Fruit fly (Drosophila melanogaster) whole organism, embryonic: ENCODE measurements around the gene fwe.

Experiments used
- Bgb ChIP-seq: fragments of 200-800 bp; sonication (Bioruptor generic); IDR thresholded peaks from 2 replicates; pipeline ENCODE4 v1.3.6; 2022; ENCODE audit warnings: missing biosample characterization, missing genetic modification characterization; ENCODE audit not compliant: partially characterized antibody
- CG10267 ChIP-seq: fragments of 200-800 bp; sonication (Bioruptor generic); optimal IDR thresholded peaks from 2 replicates; lab custom pipeline; 2018; ENCODE audit warnings: missing biosample characterization, mild to moderate bottlenecking, missing genetic modification characterization, moderate library complexity
- CG12299 ChIP-seq: fragments of 200-800 bp; sonication (Bioruptor generic); optimal IDR thresholded peaks from 2 replicates; lab custom pipeline; 2018; ENCODE audit warnings: missing biosample characterization, mild to moderate bottlenecking, missing genetic modification characterization
- CG12769 ChIP-seq: fragments of 200-800 bp; sonication (Bioruptor generic); optimal IDR thresholded peaks from 2 replicates; lab custom pipeline; 2019; ENCODE audit warnings: missing biosample characterization, mild to moderate bottlenecking, missing genetic modification characterization, moderate library complexity
- CG12942 ChIP-seq: fragments of 200-800 bp; sonication (Bioruptor generic); optimal IDR thresholded peaks from 3 replicates; lab custom pipeline; 2016; ENCODE audit warnings: missing biosample characterization, missing genetic modification characterization
- CG14860 ChIP-seq: fragments of 200-800 bp; sonication (Bioruptor generic); IDR thresholded peaks from 3 replicates; pipeline ENCODE4 v1.3.6; 2022; ENCODE audit warnings: missing biosample characterization, missing genetic modification characterization; ENCODE audit not compliant: partially characterized antibody
- CG1603 ChIP-seq: fragments of 200-800 bp; sonication (Bioruptor generic); optimal IDR thresholded peaks from 2 replicates; lab custom pipeline; 2019; ENCODE audit warnings: missing biosample characterization, mild to moderate bottlenecking, missing genetic modification characterization, moderate library complexity
- CG17361 ChIP-seq: fragments of 200-800 bp; sonication (Bioruptor generic); IDR thresholded peaks from 3 replicates; pipeline ENCODE4 v1.3.6; 2022; ENCODE audit warnings: missing biosample characterization, missing genetic modification characterization
- CG2120 ChIP-seq: fragments of 200-800 bp; sonication (Bioruptor generic); optimal IDR thresholded peaks from 3 replicates; lab custom pipeline; 2016; ENCODE audit warnings: missing biosample characterization, missing genetic modification characterization
- CG2875 ChIP-seq: fragments of 200-800 bp; sonication (Bioruptor generic); optimal IDR thresholded peaks from 2 replicates; lab custom pipeline; 2017; ENCODE audit warnings: missing biosample characterization, mild to moderate bottlenecking, missing genetic modification characterization, missing genetic modification reagents
- CG3281 ChIP-seq: fragments of 200-800 bp; sonication (Bioruptor generic); optimal IDR thresholded peaks from 3 replicates; lab custom pipeline; 2017; ENCODE audit warnings: missing biosample characterization, mild to moderate bottlenecking, missing genetic modification characterization
- CG33557 ChIP-seq: fragments of 200-800 bp; sonication (Bioruptor generic); optimal IDR thresholded peaks from 2 replicates; lab custom pipeline; 2019; ENCODE audit warnings: missing biosample characterization, mild to moderate bottlenecking, missing genetic modification characterization, moderate library complexity
- CG3726 ChIP-seq: fragments of 200-800 bp; sonication (Bioruptor generic); IDR thresholded peaks from 3 replicates; pipeline ENCODE4, ENCODE4 v1.3.6; 2022; ENCODE audit warnings: missing biosample characterization, missing genetic modification characterization
- CG7271 ChIP-seq: fragments of 200-800 bp; sonication (Bioruptor generic); optimal IDR thresholded peaks from 2 replicates; lab custom pipeline; 2018; ENCODE audit warnings: missing biosample characterization, mild to moderate bottlenecking, missing genetic modification characterization, moderate library complexity
- CG7745 ChIP-seq: fragments of 200-800 bp; sonication (Bioruptor generic); optimal IDR thresholded peaks from 2 replicates; lab custom pipeline; 2018; ENCODE audit warnings: missing biosample characterization, mild to moderate bottlenecking, missing genetic modification characterization, moderate library complexity
- CG7786 ChIP-seq: fragments of 200-800 bp; sonication (Bioruptor generic); optimal IDR thresholded peaks from 2 replicates; lab custom pipeline; 2016; ENCODE audit warnings: missing biosample characterization, missing genetic modification characterization
- CG8388 ChIP-seq: fragments of 200-800 bp; sonication (Bioruptor generic); optimal IDR thresholded peaks from 2 replicates; lab custom pipeline; 2019; ENCODE audit warnings: missing biosample characterization, mild to moderate bottlenecking, missing genetic modification characterization, moderate library complexity
- CG9437 ChIP-seq: fragments of 200-800 bp; sonication (Bioruptor generic); optimal IDR thresholded peaks from 2 replicates; lab custom pipeline; 2018; ENCODE audit warnings: missing biosample characterization, mild to moderate bottlenecking, missing genetic modification characterization
- CkIIα-i1 ChIP-seq: fragments of 200-800 bp; sonication (Bioruptor generic); IDR thresholded peaks from 2 replicates; pipeline ENCODE4 v1.3.6; 2022; ENCODE audit warnings: missing biosample characterization, missing genetic modification characterization
- D ChIP-seq, 2 experiments: fragments of 200-800 bp in 1 of 2; fragments of >200 bp in 1 of 2; sonication (Bioruptor generic) in 1 of 2; optimal IDR thresholded peaks; 2 replicates in 1 of 2; 3 replicates in 1 of 2; lab custom pipeline; 2017; ENCODE audit warnings: mild to moderate bottlenecking in 1 of 2, missing biosample characterization in 1 of 2, missing genetic modification characterization in 1 of 2, missing genetic modification reagents in 1 of 2
- Dll ChIP-seq: fragments of 200-800 bp; sonication (Bioruptor generic); IDR thresholded peaks from 4 replicates; pipeline ENCODE4 v1.3.6; 2022; ENCODE audit warnings: missing biosample characterization, missing genetic modification characterization; ENCODE audit not compliant: partially characterized antibody
- HmgZ ChIP-seq: fragments of 200-800 bp; sonication (Bioruptor generic); optimal IDR thresholded peaks from 2 replicates; lab custom pipeline; 2018; ENCODE audit warnings: missing biosample characterization, mild to moderate bottlenecking, missing genetic modification characterization
- Hmx ChIP-seq: fragments of 200-800 bp; sonication (Bioruptor generic); optimal IDR thresholded peaks from 2 replicates; lab custom pipeline; 2016; ENCODE audit warnings: missing biosample characterization, missing genetic modification characterization
- Hr78 ChIP-seq, 2 experiments: fragments of 200-800 bp in 1 of 2; fragments of >200 bp in 1 of 2; sonication (Bioruptor generic) in 1 of 2; optimal IDR thresholded peaks; 2 replicates each; lab custom pipeline; 2017 to 2019; ENCODE audit warnings: missing biosample characterization in 2 of 2, missing genetic modification characterization in 2 of 2, mild to moderate bottlenecking in 1 of 2, moderate library complexity in 1 of 2
- Jarid2 ChIP-seq: fragments of 200-800 bp; sonication (Bioruptor generic); optimal IDR thresholded peaks from 3 replicates; lab custom pipeline; 2017; ENCODE audit warnings: mild to moderate bottlenecking, missing biosample characterization, missing genetic modification reagents, missing genetic modification characterization
- Med ChIP-seq: fragments of 200-800 bp; sonication (Bioruptor generic); peaks from one replicate; lab custom pipeline; 2016; ENCODE audit warnings: missing biosample characterization, missing genetic modification characterization, mild to moderate bottlenecking, inconsistent platforms, moderate library complexity
- Rx ChIP-seq: fragments of 200-800 bp; sonication (Bioruptor generic); IDR thresholded peaks from 2 replicates; pipeline ENCODE4 v1.3.6; 2022; ENCODE audit warnings: missing biosample characterization, missing genetic modification characterization
- Xbp1 ChIP-seq: fragments of 200-800 bp; sonication (Bioruptor generic); optimal IDR thresholded peaks from 3 replicates; lab custom pipeline; 2016; ENCODE audit warnings: missing biosample characterization, mild to moderate bottlenecking, missing genetic modification characterization
- croc ChIP-seq: fragments of 200-800 bp; sonication (Bioruptor generic); conservative IDR thresholded peaks from 3 replicates; pipeline ENCODE4 v1.3.6; 2022; ENCODE audit warnings: missing biosample characterization, missing genetic modification characterization
- dmrt99B ChIP-seq: fragments of 200-800 bp; sonication (Bioruptor generic); optimal IDR thresholded peaks from 2 replicates; lab custom pipeline; 2018; ENCODE audit warnings: missing biosample characterization, mild to moderate bottlenecking, missing genetic modification characterization, moderate library complexity
- dpn ChIP-seq, 2 experiments: fragments of 200-800 bp; sonication (Bioruptor generic); optimal IDR thresholded peaks; 3 replicates each; lab custom pipeline; 2016; ENCODE audit warnings: missing biosample characterization in 2 of 2, missing genetic modification characterization in 2 of 2
- exex ChIP-seq: fragments of 200-800 bp; sonication (Bioruptor generic); optimal IDR thresholded peaks from 4 replicates; lab custom pipeline; 2018; ENCODE audit warnings: missing biosample characterization, mild to moderate bottlenecking, missing genetic modification characterization, moderate library complexity
- fd64A ChIP-seq: fragments of 200-800 bp; sonication (Bioruptor generic); optimal IDR thresholded peaks from 3 replicates; lab custom pipeline; 2018; ENCODE audit warnings: missing biosample characterization, mild to moderate bottlenecking, missing genetic modification characterization
- her ChIP-seq: fragments of 200-800 bp; sonication (Bioruptor generic); optimal IDR thresholded peaks from 2 replicates; lab custom pipeline; 2016; ENCODE audit warnings: missing biosample characterization, missing genetic modification characterization
- ind ChIP-seq: fragments of 200-800 bp; sonication (Bioruptor generic); optimal IDR thresholded peaks from 3 replicates; lab custom pipeline; 2016; ENCODE audit warnings: missing biosample characterization, missing genetic modification characterization
- insv ChIP-seq, 2 experiments: fragments of 200-800 bp; sonication (Bioruptor generic); optimal IDR thresholded peaks; 3 replicates each; lab custom pipeline; 2016 to 2018; ENCODE audit warnings: missing biosample characterization in 2 of 2, missing genetic modification characterization in 2 of 2
- kay ChIP-seq: fragments of 200-800 bp; sonication (Bioruptor generic); optimal IDR thresholded peaks from 2 replicates; lab custom pipeline; 2016; ENCODE audit warnings: missing biosample characterization, missing genetic modification characterization
- lmd ChIP-seq: fragments of 200-800 bp; sonication (Bioruptor generic); IDR thresholded peaks from 2 replicates; pipeline ENCODE4 v1.3.6; 2022; ENCODE audit warnings: missing biosample characterization, missing genetic modification characterization
- mam ChIP-seq: fragments of 200-800 bp; sonication (Bioruptor generic); optimal IDR thresholded peaks from 3 replicates; lab custom pipeline; 2016; ENCODE audit warnings: missing biosample characterization, missing genetic modification characterization
- nerfin-2 ChIP-seq: fragments of 200-800 bp; sonication (Bioruptor generic); IDR thresholded peaks from 2 replicates; pipeline ENCODE4 v1.3.6; 2022; ENCODE audit warnings: missing biosample characterization, missing genetic modification characterization; ENCODE audit not compliant: partially characterized antibody
- p53 ChIP-seq: fragments of 200-800 bp; sonication (Bioruptor generic); optimal IDR thresholded peaks from 2 replicates; lab custom pipeline; 2016; ENCODE audit warnings: missing biosample characterization, missing genetic modification characterization
- psq ChIP-seq: fragments of 200-800 bp; sonication (Bioruptor generic); optimal IDR thresholded peaks from 2 replicates; lab custom pipeline; 2017; ENCODE audit warnings: missing biosample characterization, missing genetic modification characterization
- scrt ChIP-seq: fragments of 200-800 bp; sonication (Bioruptor generic); optimal IDR thresholded peaks from 2 replicates; lab custom pipeline; 2018; ENCODE audit warnings: missing biosample characterization, mild to moderate bottlenecking, missing genetic modification characterization, moderate library complexity
- stwl ChIP-seq: fragments of 200-800 bp; sonication (Bioruptor generic); optimal IDR thresholded peaks from 3 replicates; lab custom pipeline; 2018; ENCODE audit warnings: missing biosample characterization, mild to moderate bottlenecking, missing genetic modification characterization, moderate library complexity
- sug ChIP-seq: fragments of 200-800 bp; optimal IDR thresholded peaks from 2 replicates; lab custom pipeline; 2019; ENCODE audit warnings: missing biosample characterization, mild to moderate bottlenecking, missing genetic modification characterization, moderate library complexity
- tll ChIP-seq, 2 experiments: fragments of 200-800 bp in 1 of 2; fragments of >200 bp in 1 of 2; sonication (Bioruptor generic) in 1 of 2; optimal IDR thresholded peaks; 2 replicates each; lab custom pipeline; 2017 to 2019; ENCODE audit warnings: missing biosample characterization in 2 of 2, missing genetic modification characterization in 2 of 2, mild to moderate bottlenecking in 1 of 2, moderate library complexity in 1 of 2
- tna ChIP-seq: fragments of 200-800 bp; sonication (Bioruptor generic); IDR thresholded peaks from 2 replicates; pipeline ENCODE4 v1.3.6; 2022; ENCODE audit warnings: missing biosample characterization, missing genetic modification characterization; ENCODE audit not compliant: partially characterized antibody
- trh ChIP-seq: fragments of 200-800 bp; sonication (Bioruptor generic); optimal IDR thresholded peaks from 2 replicates; lab custom pipeline; 2016; ENCODE audit warnings: missing biosample characterization, missing genetic modification characterization
- zf30C ChIP-seq: fragments of 200-800 bp; sonication (Bioruptor generic); optimal IDR thresholded peaks from 3 replicates; lab custom pipeline; 2018; ENCODE audit warnings: missing biosample characterization, mild to moderate bottlenecking, missing genetic modification characterization
- zfh2 ChIP-seq: fragments of 200-800 bp; sonication (Bioruptor generic); optimal IDR thresholded peaks from 2 replicates; lab custom pipeline; 2016; ENCODE audit warnings: missing biosample characterization, missing genetic modification characterization

Gene fwe

dm6 chr3L:15816143-15816487, at the start of gene fwe (continued):
- no peak for TF ChIP-seq CG7745 (tag; lab: Kevin White, UChicago)
- TF ChIP-seq p53 (GFP tag; lab: Kevin White, UChicago) = no peak
- TF ChIP-seq trh = no peak
- no peak for TF ChIP-seq scrt
- no peak for TF ChIP-seq tll (GFP tag; optimal IDR thresholded peaks at IDR 0.05; lab: Kevin White, UChicago)
- TF ChIP-seq CG33557 (GFP tag; lab: Kevin White, UChicago) = no peak
- TF ChIP-seq CG8388 (GFP tag; lab: Kevin White, UChicago) = no peak
- TF ChIP-seq CG10267 = no peak
- TF ChIP-seq mam (GFP tag; lab: Kevin White, UChicago) = no peak
- no peak for TF ChIP-seq Rx
- no peak for TF ChIP-seq CG9437 (GFP tag; lab: Kevin White, UChicago)
- no peak for TF ChIP-seq stwl (tag; lab: Kevin White, UChicago)
- TF ChIP-seq CG2120 (GFP tag; lab: Kevin White, UChicago) = no peak
- TF ChIP-seq CG12299 = no peak
- no peak for TF ChIP-seq Jarid2 (GFP tag; lab: Kevin White, UChicago)
- TF ChIP-seq CG14860 (GFP tag; lab: Robert Waterston, UW) = peak; percentile 7; the same call in 2 of the 3 replicates
- no peak; the same call in 2 of the 4 replicates for TF ChIP-seq Dll (GFP tag; lab: Robert Waterston, UW)
- no peak for TF ChIP-seq kay
- TF ChIP-seq CG3281 = no peak
- TF ChIP-seq CG7271 (tag; lab: Kevin White, UChicago) = no peak
- TF ChIP-seq Xbp1 = no peak
- no peak for TF ChIP-seq psq
- TF ChIP-seq dmrt99B = no peak
- no peak for TF ChIP-seq dpn (GFP tag; optimal IDR thresholded peaks at IDR 0.05; lab: Kevin White, UChicago)
- no peak for TF ChIP-seq CG2875
- peak in 1 of 2 experiments; percentile 66 for TF ChIP-seq insv (GFP tag; optimal IDR thresholded peaks at IDR 0.05; lab: Kevin White, UChicago)
- TF ChIP-seq exex (tag; lab: Kevin White, UChicago) = no peak
- no peak for TF ChIP-seq Hr78 (GFP tag; optimal IDR thresholded peaks at IDR 0.05; lab: Kevin White, UChicago)
- TF ChIP-seq Med (GFP tag; lab: Kevin White, UChicago) = peak; percentile 55
- TF ChIP-seq CG12942 = no peak
- TF ChIP-seq her (GFP tag; lab: Kevin White, UChicago) = no peak
- no peak for TF ChIP-seq Hmx
- TF ChIP-seq zf30C (GFP tag; lab: Kevin White, UChicago) = no peak
- peak; percentile 19 for TF ChIP-seq nerfin-2 (GFP tag; lab: Robert Waterston, UW)
- TF ChIP-seq CG1603 = peak; percentile 3
- no peak for TF ChIP-seq lmd (GFP tag; lab: Robert Waterston, UW)
- TF ChIP-seq CG7786 (GFP tag; lab: Kevin White, UChicago) = no peak
- peak; percentile 80 for TF ChIP-seq Bgb (GFP tag; lab: Robert Waterston, UW)
- peak; percentile 61 for TF ChIP-seq tna
- TF ChIP-seq zfh2 (GFP tag; lab: Kevin White, UChicago) = no peak
- TF ChIP-seq CG3726 (GFP tag; lab: Robert Waterston, UW) = no peak
- no peak for TF ChIP-seq HmgZ (tag; lab: Kevin White, UChicago)
- TF ChIP-seq sug (tag; lab: Kevin White, UChicago) = no peak
- TF ChIP-seq CkIIα-i1 (GFP tag; lab: Robert Waterston, UW) = no peak
- TF ChIP-seq D (optimal IDR thresholded peaks at IDR 0.05; lab: Kevin White, UChicago) = no peak
- TF ChIP-seq D (GFP tag; optimal IDR thresholded peaks at IDR 0.05; lab: Kevin White, UChicago) = no peak
- no peak for TF ChIP-seq croc (GFP tag; lab: Robert Waterston, UW)
- TF ChIP-seq ind (GFP tag; lab: Kevin White, UChicago) = no peak
- TF ChIP-seq CG17361 = no peak
- no peak for TF ChIP-seq CG12769 (tag; lab: Kevin White, UChicago)
- TF ChIP-seq fd64A (GFP tag; lab: Kevin White, UChicago) = no peak
